Fruit fly (Drosophila melanogaster): Measurements from ENCODE around the gene CG15042.

DNA sequence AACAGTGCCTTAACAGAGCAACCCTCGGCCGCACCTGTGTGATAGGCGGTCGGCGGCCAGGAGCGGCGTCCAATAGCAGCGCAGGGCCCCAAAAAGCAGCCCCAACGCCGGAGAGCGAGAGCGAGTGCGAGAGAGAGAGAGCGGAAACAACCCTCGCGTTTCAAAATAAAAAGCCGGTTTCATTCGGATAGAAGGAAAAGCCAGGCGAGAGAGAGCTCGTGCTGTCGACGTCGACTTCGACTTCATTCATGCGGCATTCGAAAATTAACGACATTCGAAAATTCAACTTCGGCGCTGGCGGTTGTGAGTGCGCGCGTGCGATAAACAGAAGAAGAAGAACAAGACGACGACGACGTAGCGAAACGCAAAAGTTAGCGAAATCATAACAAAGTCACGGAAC, 6.3 kb upstream of the CG15042 start:
- TF ChIP-seq CG6792 (GFP tag; optimal IDR thresholded peaks at IDR 0.05): no peak
- peak; percentile 23 for TF ChIP-seq CG9139 (GFP tag; optimal IDR thresholded peaks at IDR 0.05)
- TF ChIP-seq CG32006 (GFP tag; optimal IDR thresholded peaks at IDR 0.05): no peak
- no peak for TF ChIP-seq CG8632 (GFP tag; optimal IDR thresholded peaks at IDR 0.05)
- peak; percentile 10 for TF ChIP-seq dsx (GFP tag; optimal IDR thresholded peaks at IDR 0.05; ENCODE audit: poor library complexity, severe bottlenecking)
